Worm (Caenorhabditis elegans) whole organism, young adult: Measurements from ENCODE around the gene got-1.2.

Experiments used
- F22D6.2 ChIP-seq: sonication (generic microtip); optimal IDR thresholded peaks from 2 replicates; lab custom pipeline; 2016; ENCODE audit warnings: mild to moderate bottlenecking, missing genetic modification characterization, missing compliant biosample characterization
- F23B12.7 ChIP-seq: sonication (generic microtip); optimal IDR thresholded peaks from 2 replicates; lab custom pipeline; 2017; ENCODE audit warnings: missing genetic modification characterization, mild to moderate bottlenecking, missing compliant biosample characterization, antibody characterized with exemption, moderate library complexity; ENCODE audit not compliant: insufficient read depth
- F39B2.1 ChIP-seq: fragments of 200-800 bp; sonication (Bioruptor generic); IDR thresholded peaks from 2 replicates; pipeline ENCODE4 v1.3.6; 2022; ENCODE audit warnings: missing genetic modification reagents, missing genetic modification characterization, missing compliant biosample characterization
- F52B5.7 ChIP-seq: sonication (generic microtip); optimal IDR thresholded peaks from 2 replicates; lab custom pipeline; 2016; ENCODE audit warnings: mild to moderate bottlenecking, missing genetic modification characterization, missing compliant biosample characterization
- K11D2.4 ChIP-seq: fragments of 200-800 bp; sonication (Bioruptor generic); IDR thresholded peaks from 2 replicates; pipeline ENCODE4 v1.3.6; 2022; ENCODE audit warnings: missing genetic modification reagents, missing genetic modification characterization, missing compliant biosample characterization
- T07F8.4 ChIP-seq: sonication (generic microtip); optimal IDR thresholded peaks from 2 replicates; lab custom pipeline; 2016; ENCODE audit warnings: mild to moderate bottlenecking, missing genetic modification characterization, moderate library complexity, missing compliant biosample characterization
- T26A5.8 ChIP-seq: sonication (generic microtip); optimal IDR thresholded peaks from 2 replicates; lab custom pipeline; 2016; ENCODE audit warnings: missing genetic modification characterization, missing compliant biosample characterization
- Y79H2A.3 ChIP-seq: fragments of 200-800 bp; sonication (Bioruptor generic); conservative IDR thresholded peaks from 2 replicates; pipeline ENCODE4 v1.3.6; 2022; ENCODE audit warnings: missing genetic modification reagents, missing genetic modification characterization, missing compliant biosample characterization
- athp-1 ChIP-seq: sonication (generic microtip); optimal IDR thresholded peaks from 2 replicates; lab custom pipeline; 2017; ENCODE audit warnings: mild to moderate bottlenecking, missing genetic modification characterization, missing compliant biosample characterization
- attf-5 ChIP-seq: fragments of 200-800 bp; sonication (Bioruptor generic); optimal IDR thresholded peaks from 2 replicates; lab custom pipeline; 2018; ENCODE audit warnings: mild to moderate bottlenecking, missing genetic modification characterization, missing compliant biosample characterization
- cebp-2 ChIP-seq: fragments of 200-800 bp; sonication (Bioruptor generic); IDR thresholded peaks from 2 replicates; pipeline ENCODE4 v1.3.6; 2022; ENCODE audit warnings: missing genetic modification characterization, missing compliant biosample characterization
- ceh-100 ChIP-seq: fragments of 200-800 bp; sonication (Bioruptor generic); IDR thresholded peaks from 2 replicates; pipeline ENCODE4 v1.3.6; 2022; ENCODE audit warnings: missing genetic modification reagents, missing genetic modification characterization, missing compliant biosample characterization
- ceh-27 ChIP-seq: fragments of 200-800 bp; sonication (Bioruptor generic); optimal IDR thresholded peaks from 2 replicates; lab custom pipeline; 2018; ENCODE audit warnings: mild to moderate bottlenecking, missing genetic modification characterization, moderate library complexity, missing compliant biosample characterization
- ceh-40 ChIP-seq: fragments of 200-800 bp; sonication (Bioruptor generic); IDR thresholded peaks from 2 replicates; pipeline ENCODE4 v1.3.6; 2022; ENCODE audit warnings: missing genetic modification characterization, missing compliant biosample characterization
- ceh-91 ChIP-seq: fragments of 200-800 bp; sonication (Bioruptor generic); IDR thresholded peaks from 2 replicates; pipeline ENCODE4 v1.3.6; 2022; ENCODE audit warnings: missing genetic modification reagents, missing genetic modification characterization, missing compliant biosample characterization
- dpl-1 ChIP-seq: fragments of 150-350 bp; optimal IDR thresholded peaks from 2 replicates; lab custom pipeline; 2014; ENCODE audit warnings: missing biosample characterization, missing genetic modification reagents, missing genetic modification characterization
- egl-18 ChIP-seq: fragments of 200-800 bp; sonication (Bioruptor generic); IDR thresholded peaks from 2 replicates; pipeline ENCODE4 v1.3.6; 2022; ENCODE audit warnings: missing genetic modification reagents, missing genetic modification characterization, missing compliant biosample characterization
- him-1 ChIP-seq: sonication (generic microtip); optimal IDR thresholded peaks from 2 replicates; lab custom pipeline; 2016; ENCODE audit warnings: missing genotype, missing genetic modification reagents, missing genetic modification characterization, missing compliant biosample characterization
- hmg-1.2 ChIP-seq: fragments of 200-800 bp; sonication (Bioruptor generic); IDR thresholded peaks from 2 replicates; pipeline ENCODE4 v1.3.6; 2022; ENCODE audit warnings: missing genetic modification reagents, missing genetic modification characterization, missing compliant biosample characterization
- hrde-1 ChIP-seq: sonication (generic microtip); optimal IDR thresholded peaks from 2 replicates; lab custom pipeline; 2016; ENCODE audit warnings: missing genetic modification characterization, mild to moderate bottlenecking, missing compliant biosample characterization, moderate library complexity, missing genotype, missing genetic modification reagents, borderline replicate concordance
- hsf-1 ChIP-seq: fragments of 200-800 bp; sonication (Bioruptor generic); IDR thresholded peaks from 2 replicates; pipeline ENCODE4 v1.3.6; 2022; ENCODE audit warnings: missing genetic modification reagents, missing genetic modification characterization, missing compliant biosample characterization
- let-526 ChIP-seq: fragments of 200-800 bp; sonication (Bioruptor generic); IDR thresholded peaks from 2 replicates; pipeline ENCODE4 v1.3.6; 2022; ENCODE audit warnings: missing genetic modification reagents, missing genetic modification characterization, missing compliant biosample characterization
- madf-10 ChIP-seq: sonication (generic microtip); optimal IDR thresholded peaks from 2 replicates; lab custom pipeline; 2016; ENCODE audit warnings: mild to moderate bottlenecking, missing genetic modification characterization, missing compliant biosample characterization
- madf-6 ChIP-seq: fragments of 200-800 bp; sonication (Bioruptor generic); IDR thresholded peaks from 2 replicates; pipeline ENCODE4 v1.3.6; 2022; ENCODE audit warnings: missing genetic modification reagents, missing genetic modification characterization, missing compliant biosample characterization
- madf-8 ChIP-seq: fragments of 200-800 bp; sonication (Bioruptor generic); conservative IDR thresholded peaks from 2 replicates; pipeline ENCODE4 v1.3.6; 2022; ENCODE audit warnings: missing genetic modification reagents, missing genetic modification characterization, missing compliant biosample characterization
- nfya-1 ChIP-seq: sonication (generic microtip); optimal IDR thresholded peaks from 2 replicates; lab custom pipeline; 2017; ENCODE audit warnings: antibody characterized with exemption, missing compliant biosample characterization, missing genetic modification characterization, borderline replicate concordance; ENCODE audit not compliant: insufficient read depth
- nfyb-1 ChIP-seq: fragments of 200-800 bp; sonication (Bioruptor generic); IDR thresholded peaks from 2 replicates; pipeline ENCODE4 v1.3.6; 2022; ENCODE audit warnings: missing genetic modification reagents, missing genetic modification characterization, missing compliant biosample characterization
- rcor-1 ChIP-seq: fragments of 200-800 bp; sonication (Bioruptor generic); IDR thresholded peaks from 2 replicates; pipeline ENCODE4 v1.3.6; 2022; ENCODE audit warnings: missing genetic modification reagents, missing genetic modification characterization, missing compliant biosample characterization
- snpc-1.3 ChIP-seq: sonication (generic microtip); optimal IDR thresholded peaks from 2 replicates; lab custom pipeline; 2017; ENCODE audit warnings: missing genetic modification characterization, mild to moderate bottlenecking, missing compliant biosample characterization, antibody characterized with exemption, moderate library complexity, missing genotype, missing genetic modification reagents; ENCODE audit not compliant: insufficient read depth
- snpc-4 ChIP-seq, 5 experiments: fragments of 150-350 bp in 1 of 5; sonication (generic microtip) in 4 of 5; optimal IDR thresholded peaks; 2 replicates each; lab custom pipeline; 2014 to 2018; ENCODE audit warnings: missing genetic modification characterization in 5 of 5, missing biosample characterization in 3 of 5, antibody characterized with exemption in 2 of 5, mild to moderate bottlenecking in 2 of 5, missing compliant biosample characterization in 2 of 5, missing genotype in 2 of 5, moderate library complexity in 2 of 5, missing genetic modification reagents in 1 of 5
- unc-130 ChIP-seq: sonication (generic microtip); optimal IDR thresholded peaks from 2 replicates; lab custom pipeline; 2016; ENCODE audit warnings: missing genetic modification reagents, missing genetic modification characterization, missing compliant biosample characterization
- xnd-1 ChIP-seq: sonication (generic microtip); optimal IDR thresholded peaks from 2 replicates; lab custom pipeline; 2016; ENCODE audit warnings: missing genotype, missing genetic modification reagents, missing genetic modification characterization, missing compliant biosample characterization
- zfh-2 ChIP-seq: fragments of 200-800 bp; sonication (Bioruptor generic); conservative IDR thresholded peaks from 2 replicates; pipeline ENCODE4 v1.3.6; 2022; ENCODE audit warnings: missing genetic modification reagents, missing genetic modification characterization, missing compliant biosample characterization
- ztf-26 ChIP-seq: sonication (generic microtip); optimal IDR thresholded peaks from 2 replicates; lab custom pipeline; 2017; ENCODE audit warnings: missing genetic modification characterization, missing compliant biosample characterization
- ztf-3 ChIP-seq: fragments of 200-800 bp; sonication (Bioruptor generic); optimal IDR thresholded peaks from 2 replicates; lab custom pipeline; 2018; ENCODE audit warnings: mild to moderate bottlenecking, missing genetic modification characterization, missing compliant biosample characterization
- ztf-6 ChIP-seq: fragments of 200-800 bp; sonication (Bioruptor generic); IDR thresholded peaks from 2 replicates; pipeline ENCODE4 v1.3.6; 2022; ENCODE audit warnings: missing genetic modification reagents, missing genetic modification characterization, missing compliant biosample characterization

The got-1.2 gene

ce11 chrX:16793470-16793869 is 544 bp upstream of the got-1.2 start (continued):
- no peak for TF ChIP-seq ceh-100 (GFP tag; lab: Robert Waterston, UW)
- TF ChIP-seq F39B2.1 (GFP tag; lab: Robert Waterston, UW), result no peak
- no peak for TF ChIP-seq hrde-1 (tag; lab: Kevin White, UChicago)
- TF ChIP-seq attf-5 (GFP tag; lab: Kevin White, UChicago), result peak; percentile 11
- no peak for TF ChIP-seq ceh-91 (GFP tag; lab: Robert Waterston, UW)
- TF ChIP-seq zfh-2 (GFP tag; lab: Robert Waterston, UW), result peak; percentile 36; the same call in 1 of the 2 replicates
- TF ChIP-seq nfya-1 (tag; lab: Kevin White, UChicago), result no peak
- TF ChIP-seq ztf-6 (GFP tag; lab: Robert Waterston, UW), result no peak
- no peak for TF ChIP-seq F23B12.7 (tag; lab: Kevin White, UChicago)
- TF ChIP-seq egl-18, result no peak
- peak; percentile 46; the same call in 1 of the 2 replicates for TF ChIP-seq hmg-1.2 (GFP tag; lab: Robert Waterston, UW)
- no peak for TF ChIP-seq madf-6 (GFP tag; lab: Robert Waterston, UW)
- TF ChIP-seq snpc-4 (GFP tag; optimal IDR thresholded peaks at IDR 0.05; lab: Kevin White, UChicago), result no peak
- TF ChIP-seq snpc-4 (tag; optimal IDR thresholded peaks at IDR 0.05; lab: Kevin White, UChicago), result no peak
- TF ChIP-seq unc-130, result no peak
- no peak for TF ChIP-seq rcor-1 (GFP tag; lab: Robert Waterston, UW)
- no peak for TF ChIP-seq F22D6.2 (tag; lab: Kevin White, UChicago)
- TF ChIP-seq let-526 (GFP tag; lab: Robert Waterston, UW), result no peak

ce11 chrX:16787152-16787551 is 5.8 kb downstream of the got-1.2 start:
- TF ChIP-seq Y79H2A.3 (GFP tag; lab: Robert Waterston, UW), result no peak
- TF ChIP-seq T07F8.4 (tag; lab: Kevin White, UChicago), result no peak
- TF ChIP-seq snpc-1.3, result no peak
- no peak for TF ChIP-seq nfyb-1 (GFP tag; lab: Robert Waterston, UW)
- no peak for TF ChIP-seq hmg-1.2 (GFP tag; lab: Robert Waterston, UW)
- TF ChIP-seq madf-10, result no peak
- TF ChIP-seq F52B5.7 (tag; lab: Kevin White, UChicago), result no peak
- TF ChIP-seq, all 124 proteins: peak for 0

DNA sequence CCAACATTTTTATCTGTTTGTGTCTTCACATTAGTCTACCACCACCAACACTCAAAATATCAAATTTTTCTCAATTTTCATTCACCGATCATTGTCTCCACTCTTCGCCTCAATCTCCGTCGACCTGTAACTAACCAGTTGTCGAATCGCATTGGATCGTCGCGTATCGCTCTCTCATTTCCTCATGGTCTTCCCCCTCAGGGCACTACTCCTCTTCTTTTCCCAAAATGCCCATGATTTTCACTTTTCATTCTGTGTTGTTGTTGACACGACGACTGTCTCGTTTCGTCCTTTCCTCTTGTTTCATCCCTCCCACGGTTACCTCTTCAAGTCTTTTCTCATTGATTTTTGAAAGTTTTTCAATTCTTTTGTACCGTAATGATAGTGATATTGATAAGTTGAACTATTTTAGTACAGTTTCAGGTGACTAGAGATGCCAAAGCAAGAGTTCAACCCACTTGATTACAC is 6.9 kb downstream of the got-1.2 start, which contains the start of gene T01C8.2:
Gene T01C8.2 (plus strand): TSS at position 418 of the 468 bp plus-strand sequence.
- TF ChIP-seq ceh-27 (GFP tag; lab: Kevin White, UChicago) (peak; percentile 6), him-1 (tag; lab: Kevin White, UChicago) (no peak), ztf-26 (tag; lab: Kevin White, UChicago) (peak; percentile 0)

DNA sequence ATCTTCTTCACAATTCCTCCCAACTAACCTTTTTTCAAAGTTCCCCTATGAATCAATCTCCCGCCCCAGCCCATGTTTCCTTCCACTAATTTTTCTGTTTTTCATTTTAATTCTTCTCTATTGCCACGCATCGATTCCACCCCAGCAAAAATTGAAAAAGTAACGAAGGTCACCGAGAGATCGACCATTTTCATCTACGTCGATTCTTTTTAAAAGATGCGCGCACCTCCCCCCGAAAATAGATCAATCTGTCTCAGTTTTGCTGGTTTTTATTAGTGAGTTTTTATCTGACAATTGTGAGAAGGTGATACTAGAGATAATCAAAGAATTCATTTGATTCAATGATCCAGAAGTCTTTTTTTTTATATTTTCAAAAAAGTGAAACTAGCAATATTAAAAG is 8.9 kb downstream of the got-1.2 start:
- TF ChIP-seq ztf-3 (GFP tag; lab: Kevin White, UChicago) (no peak), cebp-2 (GFP tag; lab: Robert Waterston, UW) (no peak), T26A5.8 (tag; lab: Kevin White, UChicago) (no peak), T07F8.4 (tag; lab: Kevin White, UChicago) (no peak), ztf-26 (tag; lab: Kevin White, UChicago) (no peak), ceh-40 (GFP tag; lab: Robert Waterston, UW) (no peak), athp-1 (no peak), dpl-1 (GFP tag; lab: Kevin White, UChicago) (no peak), K11D2.4 (no peak), xnd-1 (tag; lab: Kevin White, UChicago) (no peak), madf-8 (GFP tag; lab: Robert Waterston, UW) (no peak), hsf-1 (GFP tag; lab: Robert Waterston, UW) (no peak)
